Worm (Caenorhabditis elegans): ENCODE measurements around the gene sfxn-1.1.

ce11 chrII:9521570-9521969 lies 2.9 kb upstream of the sfxn-1.1 start, which contains the start of gene sra-1:
- TF ChIP-seq W03F9.2 (tag; optimal IDR thresholded peaks at IDR 0.05) (no peak), him-1 (tag; optimal IDR thresholded peaks at IDR 0.05) (no peak)

All from whole organism, L4/young adult.